Fruit fly (Drosophila melanogaster): Measurements from ENCODE around the gene Eo.

- no peak for TF ChIP-seq ovo (GFP tag; optimal IDR thresholded peaks at IDR 0.05)
- no peak for TF ChIP-seq Crg-1 (GFP tag; optimal IDR thresholded peaks at IDR 0.05)
- TF ChIP-seq kay (GFP tag; ENCODE audit: borderline replicate concordance), result no peak
- no peak for TF ChIP-seq CG7101 (tag; optimal IDR thresholded peaks at IDR 0.05)
- no peak for TF ChIP-seq bab1 (GFP tag; optimal IDR thresholded peaks at IDR 0.05)
- TF ChIP-seq Mnt (GFP tag; optimal IDR thresholded peaks at IDR 0.05), result no peak
- no peak for TF ChIP-seq pad (GFP tag; optimal IDR thresholded peaks at IDR 0.05)
- TF ChIP-seq Clk (GFP tag; optimal IDR thresholded peaks at IDR 0.05), result no peak
- TF ChIP-seq CG33017 (tag; optimal IDR thresholded peaks at IDR 0.05), result no peak
These were observed 17.6 kb upstream of the Eo start for dm6 chrX:14936250-14936649.
